Fruit fly (Drosophila melanogaster) S2 (cell line): ENCODE data around the gene mirr.

Source experiments
- CG8478 ChIP-seq: fragments of >200 bp; optimal IDR thresholded peaks from 2 replicates; lab custom pipeline; 2018
- CTCF ChIP-seq, 2 experiments: fragments of >200 bp; optimal IDR thresholded peaks; 2 replicates each; lab custom pipeline; 2018

mirr gene

DNA sequence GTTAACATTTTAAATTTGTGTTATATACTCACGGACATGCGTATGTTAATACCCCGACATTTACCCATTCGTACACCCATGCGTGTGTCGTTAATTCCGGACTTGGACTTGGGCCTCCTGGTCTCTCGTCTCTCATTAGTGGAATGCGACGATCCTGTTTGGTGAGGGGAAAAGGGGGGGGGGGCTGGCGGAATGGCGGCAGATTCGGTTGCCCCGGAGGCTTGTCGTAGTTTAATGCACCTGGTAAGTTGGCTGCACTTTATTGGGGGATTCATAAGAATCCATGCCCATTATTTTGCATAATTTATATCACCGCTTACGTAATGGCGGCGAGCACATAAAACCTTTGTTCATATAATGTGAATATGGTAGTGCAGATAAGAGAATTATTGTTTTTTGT lies 20.0 kb upstream of the mirr start:
- no peak for TF ChIP-seq CG8478
- TF ChIP-seq CTCF (optimal IDR thresholded peaks at IDR 0.05; lab: Kevin White, UChicago) = no peak

DNA sequence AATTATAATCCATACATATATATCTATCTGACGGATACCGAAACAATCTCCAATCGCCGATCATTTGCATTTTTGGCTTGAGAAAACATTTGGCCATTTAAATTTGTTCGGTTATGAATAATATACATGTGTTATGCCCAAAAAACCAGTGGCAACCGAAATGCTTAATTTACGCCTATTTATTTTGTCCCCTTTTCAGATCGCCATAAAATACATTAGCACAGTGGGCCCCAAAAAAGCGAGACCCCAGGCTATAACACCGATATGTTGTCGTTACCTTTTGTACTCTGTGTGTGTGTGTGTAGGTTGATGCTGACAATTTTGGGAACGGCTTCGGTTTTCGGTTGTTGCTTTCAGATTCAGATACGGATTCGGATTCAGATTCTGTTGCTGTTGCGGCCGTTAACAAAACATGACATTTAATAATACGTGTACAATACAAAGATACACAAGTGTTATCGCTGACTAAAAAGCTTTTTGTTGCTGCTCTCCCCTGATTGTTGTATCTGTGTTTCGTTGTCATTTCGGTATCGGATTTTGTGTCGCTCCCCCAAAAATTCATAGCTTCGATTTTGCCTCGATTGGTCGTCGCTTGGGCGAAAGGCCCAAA lies 18.1 kb upstream of the mirr start:
- TF ChIP-seq CTCF (optimal IDR thresholded peaks at IDR 0.05; lab: Kevin White, UChicago) (no peak), CG8478 (no peak)

dm6 chr3L:12675864-12676263 lies 17.6 kb upstream of the mirr start:
- TF ChIP-seq CG8478 = no peak
- TF ChIP-seq CTCF (optimal IDR thresholded peaks at IDR 0.05; lab: Kevin White, UChicago) = no peak

DNA sequence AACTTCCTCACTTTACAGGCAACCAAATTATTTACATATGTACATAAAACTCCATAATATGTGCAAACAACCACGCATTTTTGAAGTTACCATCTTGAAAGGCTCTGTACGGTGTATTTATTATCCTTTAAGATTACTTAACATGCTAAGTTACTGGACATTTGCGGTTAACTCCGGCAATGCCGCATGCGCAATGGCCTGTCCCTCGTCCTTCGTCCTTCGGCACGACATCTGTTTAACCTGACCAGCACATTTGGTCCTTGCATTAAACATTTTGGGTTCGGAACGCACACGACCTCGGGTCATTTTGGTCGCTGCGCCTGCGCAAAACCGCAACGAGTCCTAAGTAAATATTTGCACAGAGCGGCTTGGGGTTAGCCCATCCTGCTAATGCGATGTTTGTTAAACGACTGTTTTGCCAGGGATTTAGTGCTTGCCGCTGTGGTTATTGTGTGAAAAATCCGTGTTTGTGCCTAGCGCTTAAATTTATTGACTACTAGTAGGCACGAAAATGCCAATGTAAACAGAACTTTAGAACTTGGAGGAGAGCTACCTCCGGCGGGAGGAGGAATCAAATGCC lies 16.0 kb upstream of the mirr start:
- TF ChIP-seq CTCF (optimal IDR thresholded peaks at IDR 0.05; lab: Kevin White, UChicago) = no peak
- no peak for TF ChIP-seq CG8478

dm6 chr3L:12677952-12678351 lies 15.5 kb upstream of the mirr start:
- TF ChIP-seq CTCF (optimal IDR thresholded peaks at IDR 0.05; lab: Kevin White, UChicago) (no peak), CG8478 (no peak)

DNA sequence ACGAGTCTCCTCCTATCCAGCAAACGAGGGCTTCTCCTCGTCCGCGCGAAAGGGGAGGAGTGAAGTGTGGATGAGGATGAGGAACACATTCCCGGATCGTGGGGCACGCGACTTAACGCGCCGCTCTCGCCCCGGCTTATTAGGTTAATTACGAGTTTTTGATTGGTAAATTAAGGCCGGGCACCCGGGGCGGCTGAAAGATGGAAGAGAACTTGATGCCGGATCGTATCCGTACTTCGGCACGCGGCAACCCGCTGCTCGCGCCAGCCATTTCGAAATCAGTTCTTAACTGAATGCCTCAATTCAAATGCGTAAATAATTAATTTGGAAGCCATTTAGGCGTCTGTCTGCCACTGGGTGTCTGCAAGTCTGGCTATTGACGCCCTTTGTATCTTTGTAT lies 15.1 kb upstream of the mirr start:
- no peak for TF ChIP-seq CTCF (optimal IDR thresholded peaks at IDR 0.05; lab: Kevin White, UChicago)
- TF ChIP-seq CG8478 = no peak

dm6 chr3L:12679260-12679659 lies 14.2 kb upstream of the mirr start:
- TF ChIP-seq CTCF (optimal IDR thresholded peaks at IDR 0.05; lab: Kevin White, UChicago) (no peak), CG8478 (no peak)

DNA sequence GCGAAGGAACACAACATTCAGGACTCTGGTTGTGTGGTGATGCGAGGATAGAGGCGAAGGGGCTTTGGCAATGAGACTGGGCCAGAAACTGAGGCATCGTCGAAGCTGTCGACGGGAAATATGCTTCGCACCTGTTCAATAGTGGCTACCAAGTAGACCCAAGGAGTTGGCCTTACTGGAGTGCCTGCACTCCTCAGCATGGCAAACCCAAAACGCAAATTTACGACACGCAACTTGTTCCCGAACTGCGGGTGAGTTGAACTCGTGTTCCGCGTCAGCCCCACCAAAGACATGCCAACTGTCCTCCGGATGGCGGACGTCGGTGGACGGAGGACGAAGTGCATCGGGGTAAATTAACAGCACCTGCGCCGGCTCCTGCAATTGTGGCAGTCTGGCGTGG lies 13.0 kb upstream of the mirr start:
- no peak for TF ChIP-seq CTCF (optimal IDR thresholded peaks at IDR 0.05; lab: Kevin White, UChicago)
- no peak for TF ChIP-seq CG8478

- TF ChIP-seq CTCF (optimal IDR thresholded peaks at IDR 0.05; lab: Kevin White, UChicago) (no peak), CG8478 (no peak)
Observed at dm6 chr3L:12681375-12681774, 12.1 kb upstream of the mirr start.

DNA sequence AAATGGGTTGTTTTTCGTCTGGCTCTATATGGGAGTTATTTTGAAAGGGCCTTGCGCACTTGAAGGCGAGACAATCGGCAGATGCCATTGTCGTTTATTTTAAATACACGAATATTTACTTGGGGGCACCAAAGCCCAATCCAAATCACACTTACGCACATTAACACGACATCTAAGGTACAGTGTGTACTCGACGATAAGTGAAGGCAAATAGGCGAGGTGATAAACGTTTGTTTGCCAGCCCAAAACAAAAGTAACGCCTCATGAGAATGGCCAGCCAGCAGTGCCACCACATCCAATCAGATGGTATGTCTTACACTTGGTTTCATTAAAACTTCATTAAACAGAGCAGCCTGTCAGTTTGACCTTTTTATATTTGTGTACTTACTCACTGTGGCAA lies 8.7 kb upstream of the mirr start:
- TF ChIP-seq CTCF (optimal IDR thresholded peaks at IDR 0.05; lab: Kevin White, UChicago) = no peak
- TF ChIP-seq CG8478 = no peak

dm6 chr3L:12686125-12686524 lies 7.3 kb upstream of the mirr start:
- TF ChIP-seq CG8478 (no peak), CTCF (optimal IDR thresholded peaks at IDR 0.05; lab: Kevin White, UChicago) (no peak)

dm6 chr3L:12688723-12689122 lies 4.7 kb upstream of the mirr start:
- no peak for TF ChIP-seq CG8478
- no peak for TF ChIP-seq CTCF (optimal IDR thresholded peaks at IDR 0.05; lab: Kevin White, UChicago)

- TF ChIP-seq CG8478 (no peak), CTCF (optimal IDR thresholded peaks at IDR 0.05; lab: Kevin White, UChicago) (no peak)
Observed at dm6 chr3L:12690337-12691171, 2.9 kb upstream of the mirr start.

DNA sequence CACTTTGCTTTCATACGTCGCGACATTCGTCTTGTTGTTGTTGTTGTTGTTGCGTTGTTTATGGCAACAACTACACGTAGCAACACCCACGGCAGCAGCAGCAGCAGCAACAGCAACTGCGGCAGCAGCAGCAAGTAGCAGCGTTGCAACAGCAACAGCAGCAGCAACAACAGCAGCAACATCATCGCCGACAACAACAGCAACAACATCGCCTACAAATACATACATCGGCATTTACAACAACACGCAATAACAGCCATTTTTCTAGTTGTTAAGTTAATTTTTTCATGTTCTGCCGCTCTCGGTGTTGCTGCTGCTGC lies 918 bp upstream of the mirr start:
- TF ChIP-seq CTCF (optimal IDR thresholded peaks at IDR 0.05; lab: Kevin White, UChicago) (no peak), CG8478 (no peak)

DNA sequence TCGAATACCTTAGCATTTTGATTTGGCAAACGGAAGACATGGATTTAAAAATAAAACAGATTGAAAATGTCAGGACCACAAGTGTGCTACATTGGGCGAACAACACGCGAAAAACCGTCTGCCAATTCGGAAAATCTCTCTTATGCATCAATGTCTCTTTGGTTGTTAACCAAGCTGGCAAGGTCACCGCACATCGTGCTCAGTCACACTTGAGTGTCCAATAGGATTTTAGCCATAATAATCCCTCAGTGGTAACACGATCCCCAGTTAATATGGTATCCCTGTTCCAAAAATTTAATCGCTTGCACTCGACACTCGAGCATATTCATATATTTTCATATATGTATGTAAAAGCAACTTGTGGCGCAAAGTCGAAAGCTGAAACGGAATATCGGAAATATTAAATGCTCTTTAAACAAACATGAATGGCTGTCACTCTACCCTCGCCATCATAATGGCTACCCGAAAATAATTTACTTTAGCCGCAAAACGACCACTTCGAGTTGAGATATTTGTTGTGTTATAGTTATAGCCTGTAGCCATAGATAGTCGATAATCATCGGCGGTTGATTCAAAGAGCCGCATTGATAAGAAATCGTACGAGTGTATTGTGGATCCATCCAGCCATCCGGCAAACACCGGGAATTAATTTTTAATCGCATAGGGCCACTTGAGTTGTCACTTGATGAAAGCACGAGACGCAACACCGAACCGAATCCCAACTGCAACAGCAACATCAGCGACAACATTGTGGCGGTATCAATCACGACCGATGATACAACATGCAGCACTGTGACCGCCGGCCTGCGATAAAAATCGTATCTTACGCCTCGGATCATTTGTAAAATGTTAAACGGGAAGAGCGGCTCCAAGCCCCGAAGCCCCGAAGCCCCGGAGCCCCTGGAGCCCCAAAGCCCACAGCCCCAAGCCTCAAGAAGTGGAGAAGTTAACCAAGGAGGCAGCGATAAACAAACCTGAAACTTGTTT lies 1.4 kb downstream of the mirr start:
- TF ChIP-seq CG8478 (no peak), CTCF (optimal IDR thresholded peaks at IDR 0.05; lab: Kevin White, UChicago) (no peak)
